Comparison of ENCODE assay signal across 5 worm cellular contexts in genomic region chrIV:7440238-7440637, ce11.
A peak's percentile ranks its signal among the peaks of the same experiment; 100 is the strongest.
TF ChIP-seq lines count a peak whose summit lies in the region.

No protein-coding gene starts in this region.

TF ChIP-seq in whole organism, L1 larva, 84 proteins besides CTCF, POLR2A, EP300 and RAD21:
- no peak for TF ChIP-seq nhr-12 (tag; optimal IDR thresholded peaks at IDR 0.05; lab: Kevin White, UChicago)
- peak in 4 of 6 experiments; percentile 1 to 77 (median 42) for TF ChIP-seq elt-3 (tag; optimal IDR thresholded peaks at IDR 0.05; lab: Kevin White, UChicago)
- no peak for TF ChIP-seq unc-98 (GFP tag; IDR thresholded peaks at IDR 0.05; lab: Robert Waterston, UW)
- TF ChIP-seq blmp-1 (tag; optimal IDR thresholded peaks at IDR 0.05; lab: Kevin White, UChicago), result peak; percentile 97

TF ChIP-seq in whole organism, L2 larva, 48 proteins besides CTCF, POLR2A, EP300 and RAD21:
- TF ChIP-seq mdl-1 (tag; optimal IDR thresholded peaks at IDR 0.05; lab: Kevin White, UChicago) (no peak), C34F6.9 (tag; optimal IDR thresholded peaks at IDR 0.05; lab: Kevin White, UChicago) (no peak), blmp-1 (tag; optimal IDR thresholded peaks at IDR 0.05; lab: Kevin White, UChicago; ENCODE audit: insufficient read depth) (peak; percentile 80)

TF ChIP-seq in whole organism, L3 larva, 47 proteins besides CTCF, POLR2A, EP300 and RAD21:
- TF ChIP-seq ZK546.5 (tag; optimal IDR thresholded peaks at IDR 0.05; lab: Kevin White, UChicago) (no peak), elt-2 (tag; optimal IDR thresholded peaks at IDR 0.05; lab: Kevin White, UChicago) (peak; percentile 20), snpc-4 (tag; optimal IDR thresholded peaks at IDR 0.05; lab: Kevin White, UChicago) (no peak), nhr-43 (tag; optimal IDR thresholded peaks at IDR 0.05; lab: Kevin White, UChicago; ENCODE audit: poor library complexity, severe bottlenecking) (peak; percentile 8), ceh-16 (tag; optimal IDR thresholded peaks at IDR 0.05; lab: Kevin White, UChicago) (no peak), nhr-76 (tag; optimal IDR thresholded peaks at IDR 0.05; lab: Kevin White, UChicago) (no peak), nhr-77 (tag; optimal IDR thresholded peaks at IDR 0.05; lab: Kevin White, UChicago) (no peak), aly-2 (tag; optimal IDR thresholded peaks at IDR 0.05; lab: Kevin White, UChicago) (no peak), elt-3 (tag; optimal IDR thresholded peaks at IDR 0.05; lab: Kevin White, UChicago) (no peak), fkh-10 (GFP tag; optimal IDR thresholded peaks at IDR 0.05; lab: Kevin White, UChicago) (no peak), unc-62 (GFP tag; optimal IDR thresholded peaks at IDR 0.05; lab: Kevin White, UChicago) (no peak), nhr-25 (tag; optimal IDR thresholded peaks at IDR 0.05; lab: Kevin White, UChicago) (no peak)

TF ChIP-seq in whole organism, L4 larva, 104 proteins besides CTCF, POLR2A, EP300 and RAD21:
- TF ChIP-seq Y75B8A.6 (GFP tag; IDR thresholded peaks at IDR 0.05; lab: Robert Waterston, UW) (no peak), nhr-28 (tag; optimal IDR thresholded peaks at IDR 0.05; lab: Kevin White, UChicago) (peak; percentile 66), hlh-11 (tag; optimal IDR thresholded peaks at IDR 0.05; lab: Kevin White, UChicago) (peak; percentile 3), nhr-10 (tag; optimal IDR thresholded peaks at IDR 0.05; lab: Kevin White, UChicago) (no peak), daf-19 (GFP tag; conservative IDR thresholded peaks at IDR 0.05; lab: Robert Waterston, UW) (no peak), pqm-1 (tag; optimal IDR thresholded peaks at IDR 0.05; lab: Kevin White, UChicago) (no peak)

TF ChIP-seq in whole organism, late embryonic, 69 proteins besides CTCF, POLR2A, EP300 and RAD21:
- TF ChIP-seq elt-2 (tag; optimal IDR thresholded peaks at IDR 0.05; lab: Kevin White, UChicago) (peak; percentile 86), mec-3 (tag; optimal IDR thresholded peaks at IDR 0.05; lab: Kevin White, UChicago; ENCODE audit: borderline replicate concordance) (no peak)

Comparison
In these comparisons a context has a peak if more than half of its experiments do, and no peak if none do; other contexts are left out.
1. Of the 29 proteins assayed by ChIP-seq in both whole organism, L4 larva and whole organism, L1 larva: peak only in whole organism, L4 larva: nhr-28; only in whole organism, L1 larva: none; in both: none; in neither: 28.